Fruit fly (Drosophila melanogaster) whole organism, embryonic: ENCODE measurements around the gene CG43759.
A peak's percentile ranks its signal among the peaks of the same experiment; 100 is the strongest.

Source experiments
- ATbp ChIP-seq: fragments of 200-800 bp; sonication (Bioruptor generic); optimal IDR thresholded peaks from 2 replicates; lab custom pipeline; 2017; ENCODE audit warnings: missing biosample characterization, mild to moderate bottlenecking, missing genetic modification characterization, missing genetic modification reagents
- Adf1 ChIP-seq: fragments of 200-800 bp; sonication (Bioruptor generic); IDR thresholded peaks from 2 replicates; pipeline ENCODE4 v1.3.6; 2022; ENCODE audit warnings: missing biosample characterization, missing genetic modification characterization
- Antp ChIP-seq: fragments of 200-800 bp; sonication (Bioruptor generic); optimal IDR thresholded peaks from 3 replicates; lab custom pipeline; 2016; ENCODE audit warnings: missing biosample characterization, missing genetic modification characterization
- CG10321 ChIP-seq: fragments of 200-800 bp; sonication (Bioruptor generic); IDR thresholded peaks from 2 replicates; pipeline ENCODE4 v1.3.6; 2022; ENCODE audit warnings: missing biosample characterization, missing genetic modification characterization
- CG11398 ChIP-seq: fragments of 200-800 bp; sonication (Bioruptor generic); optimal IDR thresholded peaks from 2 replicates; lab custom pipeline; 2016; ENCODE audit warnings: missing biosample characterization, missing genetic modification characterization
- CG11560 ChIP-seq: fragments of 200-800 bp; sonication (Bioruptor generic); IDR thresholded peaks from 3 replicates; pipeline ENCODE4 v1.3.6; 2022; ENCODE audit warnings: missing biosample characterization, missing genetic modification characterization
- CG11723 ChIP-seq: fragments of 200-800 bp; sonication (Bioruptor generic); optimal IDR thresholded peaks from 2 replicates; lab custom pipeline; 2017; ENCODE audit warnings: missing biosample characterization, mild to moderate bottlenecking, missing genetic modification characterization
- CG12155 ChIP-seq: fragments of 200-800 bp; sonication (Bioruptor generic); optimal IDR thresholded peaks from 3 replicates; lab custom pipeline; 2016; ENCODE audit warnings: missing biosample characterization, missing genetic modification characterization
- CG12219 ChIP-seq: fragments of 200-800 bp; sonication (Bioruptor generic); optimal IDR thresholded peaks from 3 replicates; lab custom pipeline; 2018; ENCODE audit warnings: missing biosample characterization, mild to moderate bottlenecking, missing genetic modification characterization
- CG14441 ChIP-seq: fragments of 200-800 bp; sonication (Bioruptor generic); IDR thresholded peaks from 2 replicates; pipeline ENCODE4 v1.3.6; 2022; ENCODE audit warnings: missing biosample characterization, missing genetic modification characterization
- CG15479 ChIP-seq: fragments of 200-800 bp; sonication (Bioruptor generic); optimal IDR thresholded peaks from 3 replicates; lab custom pipeline; 2019; ENCODE audit warnings: missing biosample characterization, mild to moderate bottlenecking, missing genetic modification characterization, moderate library complexity
- CG15601 ChIP-seq: fragments of 200-800 bp; sonication (Bioruptor generic); optimal IDR thresholded peaks from 3 replicates; lab custom pipeline; 2019; ENCODE audit warnings: missing biosample characterization, mild to moderate bottlenecking, missing genetic modification characterization, moderate library complexity
- CG17186 ChIP-seq: fragments of 200-800 bp; sonication (Bioruptor generic); optimal IDR thresholded peaks from 3 replicates; lab custom pipeline; 2017; ENCODE audit warnings: missing biosample characterization, missing genetic modification reagents, missing genetic modification characterization
- CG17361 ChIP-seq: fragments of 200-800 bp; sonication (Bioruptor generic); IDR thresholded peaks from 3 replicates; pipeline ENCODE4 v1.3.6; 2022; ENCODE audit warnings: missing biosample characterization, missing genetic modification characterization
- CG17568 ChIP-seq: fragments of 200-800 bp; sonication (Bioruptor generic); optimal IDR thresholded peaks from 2 replicates; lab custom pipeline; 2018; ENCODE audit warnings: missing biosample characterization, mild to moderate bottlenecking, missing genetic modification characterization, moderate library complexity
- CG2120 ChIP-seq: fragments of 200-800 bp; sonication (Bioruptor generic); optimal IDR thresholded peaks from 3 replicates; lab custom pipeline; 2016; ENCODE audit warnings: missing biosample characterization, missing genetic modification characterization
- CG2199 ChIP-seq: fragments of 200-800 bp; sonication (Bioruptor generic); IDR thresholded peaks from 3 replicates; pipeline ENCODE4 v1.3.6; 2022; ENCODE audit warnings: missing biosample characterization, missing genetic modification characterization
- CG2678 ChIP-seq: fragments of 200-800 bp; sonication (Bioruptor generic); optimal IDR thresholded peaks from 3 replicates; lab custom pipeline; 2019; ENCODE audit warnings: missing biosample characterization, mild to moderate bottlenecking, missing genetic modification characterization, moderate library complexity
- CG2712 ChIP-seq: fragments of 200-800 bp; optimal IDR thresholded peaks from 3 replicates; lab custom pipeline; 2019; ENCODE audit warnings: missing biosample characterization, mild to moderate bottlenecking, missing genetic modification characterization, moderate library complexity
- CG32532 ChIP-seq: fragments of 200-800 bp; sonication (Bioruptor generic); IDR thresholded peaks from 2 replicates; pipeline ENCODE4 v1.3.6; 2022; ENCODE audit warnings: missing biosample characterization, missing genetic modification characterization
- CG4404 ChIP-seq: fragments of 200-800 bp; sonication (Bioruptor generic); IDR thresholded peaks from 2 replicates; pipeline ENCODE4 v1.3.6; 2022; ENCODE audit warnings: missing biosample characterization, missing genetic modification characterization
- CG6683 ChIP-seq: fragments of 200-800 bp; sonication (Bioruptor generic); optimal IDR thresholded peaks from 2 replicates; lab custom pipeline; 2017; ENCODE audit warnings: missing biosample characterization, mild to moderate bottlenecking, missing genetic modification characterization, missing genetic modification reagents
- CG7372 ChIP-seq: fragments of 200-800 bp; sonication (Bioruptor generic); IDR thresholded peaks from 2 replicates; pipeline ENCODE4 v1.3.6; 2022; ENCODE audit warnings: missing biosample characterization, missing genetic modification characterization
- CG8089 ChIP-seq: fragments of 200-800 bp; sonication (Bioruptor generic); optimal IDR thresholded peaks from 3 replicates; lab custom pipeline; 2016; ENCODE audit warnings: missing biosample characterization, missing genetic modification characterization
- CG9215 ChIP-seq: fragments of 200-800 bp; sonication (Bioruptor generic); IDR thresholded peaks from 2 replicates; pipeline ENCODE4 v1.3.6; 2022; ENCODE audit warnings: missing biosample characterization, missing genetic modification characterization
- CG9797 ChIP-seq: fragments of 200-800 bp; sonication (Bioruptor generic); optimal IDR thresholded peaks from 3 replicates; lab custom pipeline; 2018; ENCODE audit warnings: missing biosample characterization, mild to moderate bottlenecking, missing genetic modification characterization
- ERR ChIP-seq: fragments of 200-800 bp; sonication (Bioruptor generic); optimal IDR thresholded peaks from 2 replicates; lab custom pipeline; 2016; ENCODE audit warnings: missing biosample characterization, missing genetic modification characterization
- Eip74EF ChIP-seq, 2 experiments: fragments of 200-800 bp in 1 of 2; fragments of >200 bp in 1 of 2; sonication (Bioruptor generic) in 1 of 2; optimal IDR thresholded peaks; 2 replicates each; lab custom pipeline; 2017 to 2019; ENCODE audit warnings: missing biosample characterization in 2 of 2, missing genetic modification characterization in 2 of 2, mild to moderate bottlenecking in 1 of 2, moderate library complexity in 1 of 2
- Elba2 ChIP-seq: fragments of 200-800 bp; sonication (Bioruptor generic); optimal IDR thresholded peaks from 3 replicates; lab custom pipeline; 2016; ENCODE audit warnings: missing biosample characterization, missing genetic modification characterization
- Lpt ChIP-seq: fragments of >200 bp; optimal IDR thresholded peaks from 2 replicates; lab custom pipeline; 2018; ENCODE audit warnings: missing biosample characterization, missing genetic modification characterization
- MESR4 ChIP-seq: fragments of 200-800 bp; sonication (Bioruptor generic); optimal IDR thresholded peaks from 2 replicates; lab custom pipeline; 2018; ENCODE audit warnings: missing biosample characterization, mild to moderate bottlenecking, missing genetic modification characterization, moderate library complexity
- Opbp ChIP-seq: fragments of 200-800 bp; sonication (Bioruptor generic); IDR thresholded peaks from 3 replicates; pipeline ENCODE4 v1.3.6; 2022; ENCODE audit warnings: missing biosample characterization, missing genetic modification characterization; ENCODE audit not compliant: partially characterized antibody
- Optix ChIP-seq: fragments of 200-800 bp; sonication (Bioruptor generic); IDR thresholded peaks from 3 replicates; pipeline ENCODE4 v1.3.6; 2022; ENCODE audit warnings: missing biosample characterization, missing genetic modification characterization
- Ssrp ChIP-seq: fragments of 200-800 bp; sonication (Bioruptor generic); optimal IDR thresholded peaks from 2 replicates; lab custom pipeline; 2018; ENCODE audit warnings: missing biosample characterization, mild to moderate bottlenecking, missing genetic modification characterization, moderate library complexity
- Trl ChIP-seq, 3 experiments: fragments of >200 bp in 2 of 3; fragments of 200-800 bp in 1 of 3; sonication (Bioruptor generic) in 1 of 3; optimal IDR thresholded peaks; 2 replicates in 1 of 3; 3 replicates in 2 of 3; lab custom pipeline; 2016 to 2017; ENCODE audit warnings: missing biosample characterization in 1 of 3, missing genetic modification characterization in 1 of 3
- az2 ChIP-seq: fragments of 200-800 bp; sonication (Bioruptor generic); optimal IDR thresholded peaks from 3 replicates; lab custom pipeline; 2016; ENCODE audit warnings: missing biosample characterization, missing genetic modification characterization
- crp ChIP-seq, 2 experiments: fragments of 200-800 bp; sonication (Bioruptor generic); optimal IDR thresholded peaks; 2 replicates in 1 of 2; 3 replicates in 1 of 2; lab custom pipeline; 2017; ENCODE audit warnings: missing biosample characterization in 2 of 2, missing genetic modification characterization in 2 of 2, mild to moderate bottlenecking in 1 of 2, moderate library complexity in 1 of 2
- ems ChIP-seq: fragments of 200-800 bp; sonication (Bioruptor generic); optimal IDR thresholded peaks from 3 replicates; lab custom pipeline; 2016; ENCODE audit warnings: missing biosample characterization, missing genetic modification characterization
- gcm ChIP-seq: fragments of 200-800 bp; sonication (Bioruptor generic); optimal IDR thresholded peaks from 2 replicates; lab custom pipeline; 2019; ENCODE audit warnings: missing biosample characterization, mild to moderate bottlenecking, missing genetic modification characterization, moderate library complexity
- her ChIP-seq: fragments of 200-800 bp; sonication (Bioruptor generic); optimal IDR thresholded peaks from 2 replicates; lab custom pipeline; 2016; ENCODE audit warnings: missing biosample characterization, missing genetic modification characterization
- kay ChIP-seq: fragments of 200-800 bp; sonication (Bioruptor generic); optimal IDR thresholded peaks from 2 replicates; lab custom pipeline; 2016; ENCODE audit warnings: missing biosample characterization, missing genetic modification characterization
- oc ChIP-seq: fragments of 200-800 bp; sonication (Bioruptor generic); optimal IDR thresholded peaks from 2 replicates; lab custom pipeline; 2018; ENCODE audit warnings: missing biosample characterization, mild to moderate bottlenecking, missing genetic modification characterization, moderate library complexity
- otp ChIP-seq: fragments of 200-800 bp; sonication (Bioruptor generic); IDR thresholded peaks from 3 replicates; pipeline ENCODE4, ENCODE4 v1.3.6; 2022; ENCODE audit warnings: missing biosample characterization, missing genetic modification characterization
- pros ChIP-seq: fragments of 200-800 bp; sonication (Bioruptor generic); optimal IDR thresholded peaks from 3 replicates; lab custom pipeline; 2019; ENCODE audit warnings: missing biosample characterization, mild to moderate bottlenecking, missing genetic modification characterization, moderate library complexity
- pzg ChIP-seq: fragments of 200-800 bp; sonication (Bioruptor generic); optimal IDR thresholded peaks from 3 replicates; lab custom pipeline; 2018; ENCODE audit warnings: missing biosample characterization, mild to moderate bottlenecking, missing genetic modification characterization, moderate library complexity
- run ChIP-seq: fragments of 200-800 bp; sonication (Bioruptor generic); optimal IDR thresholded peaks from 3 replicates; lab custom pipeline; 2018; ENCODE audit warnings: missing biosample characterization, mild to moderate bottlenecking, missing genetic modification characterization
- sr ChIP-seq: fragments of 200-800 bp; sonication (Bioruptor generic); IDR thresholded peaks from 3 replicates; pipeline ENCODE4 v1.3.6; 2022; ENCODE audit warnings: missing biosample characterization, missing genetic modification characterization
- twi ChIP-seq: fragments of 200-800 bp; optimal IDR thresholded peaks from 2 replicates; lab custom pipeline; 2019; ENCODE audit warnings: missing biosample characterization, mild to moderate bottlenecking, missing genetic modification characterization, moderate library complexity
- usp ChIP-seq: fragments of >200 bp; optimal IDR thresholded peaks from 2 replicates; lab custom pipeline; 2017; ENCODE audit warnings: missing biosample characterization, missing genetic modification characterization
- vvl ChIP-seq: fragments of 200-800 bp; sonication (Bioruptor generic); IDR thresholded peaks from 2 replicates; pipeline ENCODE4 v1.3.6; 2022; ENCODE audit warnings: missing biosample characterization, missing genetic modification characterization
- zfh1 ChIP-seq: fragments of 200-800 bp; sonication (Bioruptor generic); IDR thresholded peaks from 3 replicates; pipeline ENCODE4 v1.3.6; 2022; ENCODE audit warnings: missing biosample characterization, missing genetic modification characterization

CG43759 gene

DNA sequence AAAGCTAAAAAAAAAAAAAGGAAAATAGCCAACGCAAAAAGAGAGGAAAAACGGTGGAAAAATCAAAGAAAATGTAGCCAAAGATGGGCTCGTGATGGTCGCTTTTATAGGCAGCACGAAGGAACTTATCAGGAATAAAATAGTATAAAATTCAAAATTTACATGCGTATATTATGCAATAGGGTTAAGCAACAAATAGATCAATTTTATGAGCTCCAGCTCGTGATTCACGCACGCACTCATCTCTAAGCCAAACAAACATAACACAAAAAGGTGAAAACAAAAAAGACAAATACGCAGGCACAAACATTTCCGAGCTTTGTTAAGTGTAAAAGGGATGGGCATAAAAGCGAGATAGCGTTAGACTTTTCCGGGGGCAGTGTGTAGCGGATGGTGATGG lies 78.7 kb downstream of the CG43759 start (continued):
- TF ChIP-seq CG9797 (GFP tag; lab: Kevin White, UChicago) (no peak), kay (no peak), pzg (GFP tag; lab: Kevin White, UChicago) (no peak), CG10321 (no peak), ATbp (GFP tag; lab: Kevin White, UChicago) (peak; percentile 62), CG15479 (GFP tag; lab: Kevin White, UChicago) (no peak), ems (GFP tag; lab: Kevin White, UChicago) (no peak), Ssrp (tag; lab: Kevin White, UChicago) (peak; percentile 23), CG2712 (tag; lab: Kevin White, UChicago) (peak; percentile 65), CG12155 (GFP tag; lab: Kevin White, UChicago) (no peak), CG8089 (no peak), Trl (optimal IDR thresholded peaks at IDR 0.05; lab: Kevin White, UChicago) (no peak), Trl (GFP tag; optimal IDR thresholded peaks at IDR 0.05; lab: Kevin White, UChicago) (no peak), CG7372 (GFP tag; lab: Robert Waterston, UW) (0 out of 2 replicates have a peak, but pooled peaks have one; percentile 28), her (GFP tag; lab: Kevin White, UChicago) (no peak), MESR4 (GFP tag; lab: Kevin White, UChicago) (no peak), CG17568 (no peak), Optix (GFP tag; lab: Robert Waterston, UW) (peak; percentile 44; the same call in 2 of the 3 replicates), CG11723 (peak; percentile 25), vvl (GFP tag; lab: Robert Waterston, UW) (peak; percentile 86), az2 (GFP tag; lab: Kevin White, UChicago) (peak; percentile 27), usp (GFP tag; lab: Kevin White, UChicago) (no peak), Elba2 (no peak), otp (GFP tag; lab: Robert Waterston, UW) (peak; percentile 42; the same call in 2 of the 3 replicates), CG11398 (no peak), pros (GFP tag; lab: Kevin White, UChicago) (no peak), ERR (GFP tag; lab: Kevin White, UChicago) (no peak), Eip74EF (GFP tag; optimal IDR thresholded peaks at IDR 0.05; lab: Kevin White, UChicago) (peak in 1 of 2 experiments; percentile 6), CG17361 (GFP tag; lab: Robert Waterston, UW) (peak; percentile 59; the same call in 2 of the 3 replicates), CG2120 (no peak), CG14441 (GFP tag; lab: Robert Waterston, UW) (peak; percentile 52; the same call in 1 of the 2 replicates), Antp (GFP tag; lab: Kevin White, UChicago) (peak; percentile 32), CG6683 (GFP tag; lab: Kevin White, UChicago) (no peak), CG32532 (GFP tag; lab: Robert Waterston, UW) (peak; percentile 49), Adf1 (GFP tag; lab: Robert Waterston, UW) (no peak), run (tag; lab: Kevin White, UChicago) (no peak), CG12219 (GFP tag; lab: Kevin White, UChicago) (peak; percentile 14), CG2199 (no peak), CG17186 (GFP tag; lab: Kevin White, UChicago) (no peak), Lpt (no peak), twi (tag; lab: Kevin White, UChicago) (no peak), CG11560 (tag; lab: Robert Waterston, UW) (no peak), CG9215 (GFP tag; lab: Robert Waterston, UW) (no peak), crp (GFP tag; optimal IDR thresholded peaks at IDR 0.05; lab: Kevin White, UChicago) (no peak), CG2678 (tag; lab: Kevin White, UChicago) (peak; percentile 58), Opbp (GFP tag; lab: Robert Waterston, UW) (no peak), gcm (GFP tag; lab: Kevin White, UChicago) (peak; percentile 26), CG15601 (peak; percentile 12), CG4404 (no peak), oc (tag; lab: Kevin White, UChicago) (peak; percentile 38), sr (GFP tag; lab: Robert Waterston, UW) (no peak), zfh1 (GFP tag; lab: Robert Waterston, UW) (peak; percentile 75)
